Worm (Caenorhabditis elegans) whole organism, young adult: ENCODE measurements around the gene Y69H2.17.

Experiments used
- B0336.3 ChIP-seq: fragments of 200-800 bp; sonication (Bioruptor generic); IDR thresholded peaks from 2 replicates; pipeline ENCODE4 v1.3.6; 2022; ENCODE audit warnings: missing genetic modification characterization, missing compliant biosample characterization
- F39B2.1 ChIP-seq: fragments of 200-800 bp; sonication (Bioruptor generic); IDR thresholded peaks from 2 replicates; pipeline ENCODE4 v1.3.6; 2022; ENCODE audit warnings: missing genetic modification reagents, missing genetic modification characterization, missing compliant biosample characterization
- ama-1 ChIP-seq, 3 experiments: fragments of 150-350 bp in 1 of 3; sonication (generic microtip) in 2 of 3; optimal IDR thresholded peaks; 2 replicates each; lab custom pipeline; 2014 to 2018; ENCODE audit warnings: missing biosample characterization in 2 of 3, missing genetic modification characterization in 2 of 3, missing genetic modification reagents in 2 of 3
- bed-1 ChIP-seq: fragments of 200-800 bp; sonication (Bioruptor generic); IDR thresholded peaks from 2 replicates; pipeline ENCODE4 v1.3.6; 2022; ENCODE audit warnings: missing genetic modification reagents, missing genetic modification characterization, missing compliant biosample characterization
- chd-7 ChIP-seq: sonication (generic microtip); optimal IDR thresholded peaks from 2 replicates; lab custom pipeline; 2016; ENCODE audit warnings: mild to moderate bottlenecking, missing genetic modification characterization, moderate library complexity, missing compliant biosample characterization
- nfyb-1 ChIP-seq: fragments of 200-800 bp; sonication (Bioruptor generic); IDR thresholded peaks from 2 replicates; pipeline ENCODE4 v1.3.6; 2022; ENCODE audit warnings: missing genetic modification reagents, missing genetic modification characterization, missing compliant biosample characterization
- pha-4 ChIP-seq: fragments of 150-350 bp; sonication (generic microtip); optimal IDR thresholded peaks from 2 replicates; lab custom pipeline; 2014; ENCODE audit warnings: missing biosample characterization, missing genetic modification reagents, missing genetic modification characterization
- snpc-1.3 ChIP-seq: sonication (generic microtip); optimal IDR thresholded peaks from 2 replicates; lab custom pipeline; 2017; ENCODE audit warnings: missing genetic modification characterization, mild to moderate bottlenecking, missing compliant biosample characterization, antibody characterized with exemption, moderate library complexity, missing genotype, missing genetic modification reagents; ENCODE audit not compliant: insufficient read depth
- snpc-4 ChIP-seq, 5 experiments: fragments of 150-350 bp in 1 of 5; sonication (generic microtip) in 4 of 5; optimal IDR thresholded peaks; 2 replicates each; lab custom pipeline; 2014 to 2018; ENCODE audit warnings: missing genetic modification characterization in 5 of 5, missing biosample characterization in 3 of 5, antibody characterized with exemption in 2 of 5, mild to moderate bottlenecking in 2 of 5, missing compliant biosample characterization in 2 of 5, missing genotype in 2 of 5, moderate library complexity in 2 of 5, missing genetic modification reagents in 1 of 5
- unc-62 ChIP-seq: fragments of 150-350 bp; optimal IDR thresholded peaks from 2 replicates; lab custom pipeline; 2014; ENCODE audit warnings: missing biosample characterization, missing genetic modification reagents, missing genetic modification characterization

- no peak for TF ChIP-seq B0336.3 (GFP tag; lab: Robert Waterston, UW)
- no peak for TF ChIP-seq ama-1 (optimal IDR thresholded peaks at IDR 0.05; lab: Kevin White, UChicago)
- TF ChIP-seq ama-1 (GFP tag; optimal IDR thresholded peaks at IDR 0.05; lab: Kevin White, UChicago), result no peak
- TF ChIP-seq chd-7 (tag; lab: Kevin White, UChicago), result no peak
- TF ChIP-seq bed-1 (GFP tag; lab: Robert Waterston, UW), result no peak
- no peak for TF ChIP-seq nfyb-1 (GFP tag; lab: Robert Waterston, UW)
- no peak for TF ChIP-seq pha-4 (tag; lab: Kevin White, UChicago)
- no peak for TF ChIP-seq F39B2.1
- no peak for TF ChIP-seq snpc-4 (GFP tag; optimal IDR thresholded peaks at IDR 0.05; lab: Kevin White, UChicago)
- TF ChIP-seq snpc-4 (tag; optimal IDR thresholded peaks at IDR 0.05; lab: Kevin White, UChicago), result no peak
- no peak for TF ChIP-seq unc-62 (GFP tag; lab: Kevin White, UChicago)
- no peak for TF ChIP-seq snpc-1.3 (tag; lab: Kevin White, UChicago)
These were observed 10.4 kb upstream of the Y69H2.17 start for ce11 chrV:18674367-18674766.
